Fruit fly (Drosophila melanogaster): ENCODE measurements around the gene prt.

The prt gene

DNA sequence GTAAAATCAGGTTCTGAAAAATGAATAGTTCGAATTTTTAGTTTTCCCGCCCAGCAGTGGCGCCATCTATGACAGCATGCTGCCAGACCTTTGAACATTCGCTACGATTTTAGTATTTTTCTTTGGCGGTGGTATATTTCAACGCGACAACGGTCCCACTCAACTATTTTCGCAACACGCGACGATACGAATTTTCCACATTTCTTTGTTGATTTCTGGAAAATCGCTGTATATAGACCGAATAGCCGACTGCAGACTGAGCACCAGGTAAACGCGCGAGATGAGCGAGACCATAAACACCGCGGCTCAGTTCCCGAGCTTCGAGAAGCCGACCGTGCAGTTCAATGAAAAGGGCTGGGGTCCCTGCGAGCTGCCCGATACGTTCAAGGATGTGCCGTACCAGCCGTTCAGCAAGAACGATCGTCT is 18.9 kb downstream of the prt start, which contains the start of gene eIF3d1 (continued):
- TF ChIP-seq br (GFP tag; optimal IDR thresholded peaks at IDR 0.05), result peak; percentile 1
- TF ChIP-seq fru (GFP tag; optimal IDR thresholded peaks at IDR 0.05), result no peak
- no peak for TF ChIP-seq CG9705 (GFP tag; optimal IDR thresholded peaks at IDR 0.05)
- TF ChIP-seq ey (GFP tag; optimal IDR thresholded peaks at IDR 0.05), result no peak
- TF ChIP-seq CrebA (GFP tag; optimal IDR thresholded peaks at IDR 0.05; ENCODE audit: borderline replicate concordance), result no peak
- no peak for TF ChIP-seq Sp1 (GFP tag; optimal IDR thresholded peaks at IDR 0.05)
- peak; percentile 21 for TF ChIP-seq rgr (GFP tag; optimal IDR thresholded peaks at IDR 0.05)
- TF ChIP-seq usp (GFP tag; optimal IDR thresholded peaks at IDR 0.05), result no peak
- no peak for TF ChIP-seq woc (GFP tag; optimal IDR thresholded peaks at IDR 0.05)
- no peak for TF ChIP-seq h (GFP tag; optimal IDR thresholded peaks at IDR 0.05)
- no peak for TF ChIP-seq jim (GFP tag; optimal IDR thresholded peaks at IDR 0.05)
- TF ChIP-seq Mio (GFP tag; optimal IDR thresholded peaks at IDR 0.05), result no peak
- TF ChIP-seq HLH106 (tag; optimal IDR thresholded peaks at IDR 0.05), result peak; percentile 17
- TF ChIP-seq Jra (GFP tag; optimal IDR thresholded peaks at IDR 0.05), result no peak
- TF ChIP-seq Dfd (GFP tag; optimal IDR thresholded peaks at IDR 0.05), result no peak
- no peak for TF ChIP-seq Rel (GFP tag; optimal IDR thresholded peaks at IDR 0.05)
- TF ChIP-seq Rel (tag; optimal IDR thresholded peaks at IDR 0.05), result no peak
- no peak for TF ChIP-seq foxo (GFP tag; optimal IDR thresholded peaks at IDR 0.05)

DNA sequence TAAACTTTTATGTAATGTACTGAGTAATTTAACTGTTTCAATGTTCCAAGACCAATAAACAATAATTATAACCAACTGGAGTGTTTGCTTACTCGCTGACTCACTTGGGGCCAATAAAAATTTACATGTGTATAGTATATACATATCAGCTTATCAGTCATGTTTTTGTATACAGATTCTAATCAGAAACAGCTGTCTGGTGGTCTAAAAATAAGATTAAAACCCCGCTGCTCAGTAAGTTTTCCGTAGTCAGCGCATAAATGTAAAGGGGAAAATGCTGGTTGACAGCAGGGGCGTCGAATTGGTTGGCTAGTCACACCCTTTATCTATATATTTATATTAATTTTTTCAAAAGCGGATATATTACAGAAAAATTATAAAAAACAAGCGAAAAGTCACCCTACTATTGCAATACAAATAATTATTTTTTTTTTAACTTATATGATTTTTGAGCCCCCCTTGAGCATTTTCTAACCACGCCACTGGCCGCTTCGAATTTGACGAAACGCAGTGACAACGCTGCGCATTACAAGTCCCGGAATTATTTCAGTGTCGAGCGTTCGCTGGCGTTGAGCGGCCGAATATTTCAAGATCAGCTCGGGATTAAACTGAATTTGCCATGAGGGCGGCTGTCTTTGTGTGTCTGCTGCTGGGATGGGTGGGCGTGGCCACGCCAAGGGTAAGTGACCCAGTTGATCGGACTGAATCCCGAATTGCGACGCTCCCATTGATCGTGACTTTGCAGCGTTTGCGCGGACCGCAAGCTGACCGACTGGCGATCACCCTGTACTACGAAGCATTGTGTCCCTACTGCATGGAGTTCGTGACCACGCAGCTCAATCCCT is 20.3 kb downstream of the prt start, which contains the start of gene GILT2:
GILT2 (plus strand) TSS at position 547 of the 845 bp plus-strand sequence.
- TF ChIP-seq Hr83 (GFP tag; optimal IDR thresholded peaks at IDR 0.05; ENCODE audit: poor library complexity, severe bottlenecking), result no peak
- TF ChIP-seq sv (GFP tag; optimal IDR thresholded peaks at IDR 0.05), result peak; percentile 85
- no peak for TF ChIP-seq Abd-B (GFP tag; optimal IDR thresholded peaks at IDR 0.05)
- peak in 1 of 2 experiments; percentile 91 for TF ChIP-seq foxo (GFP tag; optimal IDR thresholded peaks at IDR 0.05)
- peak; percentile 28 for TF ChIP-seq CrebA (GFP tag; optimal IDR thresholded peaks at IDR 0.05; ENCODE audit: borderline replicate concordance)
- peak; percentile 87 for TF ChIP-seq sage (GFP tag; optimal IDR thresholded peaks at IDR 0.05)
- peak; percentile 66 for TF ChIP-seq CG9705 (GFP tag; optimal IDR thresholded peaks at IDR 0.05)
- no peak for TF ChIP-seq Hnf4 (GFP tag; optimal IDR thresholded peaks at IDR 0.05)
- no peak for TF ChIP-seq Hr78 (GFP tag; optimal IDR thresholded peaks at IDR 0.05)
- peak; percentile 83 for TF ChIP-seq dmrt93B (GFP tag; optimal IDR thresholded peaks at IDR 0.05)
- peak; percentile 87 for TF ChIP-seq HLH106 (tag; optimal IDR thresholded peaks at IDR 0.05)
- TF ChIP-seq Vsx2 (GFP tag; optimal IDR thresholded peaks at IDR 0.05; ENCODE audit: partially characterized antibody), result peak; percentile 57
- peak; percentile 88 for TF ChIP-seq fru (GFP tag; optimal IDR thresholded peaks at IDR 0.05)
- peak; percentile 79 for TF ChIP-seq ey (GFP tag; optimal IDR thresholded peaks at IDR 0.05)
- TF ChIP-seq Rel (GFP tag; optimal IDR thresholded peaks at IDR 0.05), result peak; percentile 3
- TF ChIP-seq Rel (tag; optimal IDR thresholded peaks at IDR 0.05), result peak; percentile 65
- TF ChIP-seq CG32264 (GFP tag; optimal IDR thresholded peaks at IDR 0.05), result peak; percentile 45
- peak; percentile 91 for TF ChIP-seq rgr (GFP tag; optimal IDR thresholded peaks at IDR 0.05)
- peak; percentile 8 for TF ChIP-seq GATAd (GFP tag; optimal IDR thresholded peaks at IDR 0.05)
- peak; percentile 91 for TF ChIP-seq Sp1 (GFP tag; optimal IDR thresholded peaks at IDR 0.05)
- peak; percentile 90 for TF ChIP-seq h (GFP tag; optimal IDR thresholded peaks at IDR 0.05)
- no peak for TF ChIP-seq Myc (optimal IDR thresholded peaks at IDR 0.05)
- TF ChIP-seq brk (GFP tag; optimal IDR thresholded peaks at IDR 0.05), result no peak
- TF ChIP-seq dl (GFP tag; optimal IDR thresholded peaks at IDR 0.05; ENCODE audit: insufficient read depth in 1 of 2, partially characterized antibody in 2 of 2), result no peak
- TF ChIP-seq tai (GFP tag; optimal IDR thresholded peaks at IDR 0.05), result no peak
- no peak for TF ChIP-seq Mio (GFP tag; optimal IDR thresholded peaks at IDR 0.05)
- peak; percentile 89 for TF ChIP-seq OdsH (GFP tag; optimal IDR thresholded peaks at IDR 0.05)
- TF ChIP-seq br (GFP tag; optimal IDR thresholded peaks at IDR 0.05), result peak; percentile 81
- peak; percentile 86 for TF ChIP-seq psq (GFP tag; optimal IDR thresholded peaks at IDR 0.05)
- peak; percentile 53 for TF ChIP-seq Dif (GFP tag; optimal IDR thresholded peaks at IDR 0.05; ENCODE audit: partially characterized antibody)
- TF ChIP-seq Jra (GFP tag; optimal IDR thresholded peaks at IDR 0.05), result peak; percentile 39

DNA sequence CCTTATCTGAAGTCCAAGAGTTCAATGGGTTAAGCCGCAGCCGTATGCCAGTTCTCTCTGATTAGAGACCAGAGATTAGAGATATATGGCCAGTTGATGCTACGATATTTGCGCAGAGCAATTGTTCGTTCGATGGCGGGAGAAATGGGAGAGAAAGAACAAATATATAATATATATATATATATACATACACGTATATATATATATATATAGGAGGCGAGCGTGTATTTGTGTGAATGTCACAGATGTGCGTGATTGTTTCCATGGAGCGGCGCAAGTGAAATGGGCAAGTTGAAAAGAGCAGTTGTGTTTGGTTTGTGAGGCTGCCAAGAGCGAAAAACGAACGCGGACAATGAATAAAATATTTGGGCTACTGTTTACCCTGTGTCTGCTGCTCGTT is 21.8 kb downstream of the prt start, which contains the start of gene GILT3:
GILT3 (plus strand) TSS at position 301 of the 400 bp plus-strand sequence.
- no peak for TF ChIP-seq Abd-B (GFP tag; optimal IDR thresholded peaks at IDR 0.05)
- no peak for TF ChIP-seq N (GFP tag; optimal IDR thresholded peaks at IDR 0.05)
- TF ChIP-seq Dif (GFP tag; optimal IDR thresholded peaks at IDR 0.05; ENCODE audit: partially characterized antibody), result no peak
- no peak for TF ChIP-seq foxo (GFP tag; optimal IDR thresholded peaks at IDR 0.05)
- TF ChIP-seq Mio (GFP tag; optimal IDR thresholded peaks at IDR 0.05), result no peak
- TF ChIP-seq HLH106 (tag; optimal IDR thresholded peaks at IDR 0.05), result no peak
